Worm (Caenorhabditis elegans) whole organism, L4 larva: ENCODE data around the gene F35F10.6.
A peak's percentile ranks its signal among the peaks of the same experiment; 100 is the strongest.

Experiments used
- Y5F2A.4 ChIP-seq: fragments of 200-800 bp; sonication (Bioruptor generic); optimal IDR thresholded peaks from 2 replicates; lab custom pipeline; 2018; ENCODE audit warnings: mild to moderate bottlenecking, missing genetic modification characterization, missing compliant biosample characterization
- ZK337.2 ChIP-seq: fragments of 200-800 bp; sonication (Bioruptor generic); IDR thresholded peaks from 2 replicates; pipeline ENCODE4 v1.3.6; 2022; ENCODE audit warnings: missing genetic modification reagents, missing genetic modification characterization, missing compliant biosample characterization
- ZK546.5 ChIP-seq, 2 experiments: sonication (generic microtip); optimal IDR thresholded peaks; 2 replicates each; lab custom pipeline; 2017; ENCODE audit warnings: missing biosample characterization in 2 of 2, missing genetic modification characterization in 2 of 2
- aha-1 ChIP-seq: fragments of 150-350 bp; peaks from one replicate; lab custom pipeline; 2014; ENCODE audit warnings: missing biosample characterization, missing genetic modification characterization
- aly-2 ChIP-seq: sonication (generic microtip); optimal IDR thresholded peaks from 2 replicates; lab custom pipeline; 2018; ENCODE audit warnings: missing biosample characterization, missing genetic modification characterization
- ama-1 ChIP-seq: fragments of 150-350 bp; optimal IDR thresholded peaks from 2 replicates; lab custom pipeline; 2014; ENCODE audit warnings: inconsistent platforms, mixed read lengths
- ceh-20 ChIP-seq: fragments of 200-800 bp; sonication (Bioruptor generic); IDR thresholded peaks from 2 replicates; pipeline ENCODE4 v1.3.6; 2022; ENCODE audit warnings: missing genetic modification reagents, missing genetic modification characterization, missing compliant biosample characterization
- daf-12 ChIP-seq: fragments of 150-350 bp; optimal IDR thresholded peaks from 2 replicates; lab custom pipeline; 2014; ENCODE audit warnings: missing biosample characterization, missing genetic modification reagents, missing genetic modification characterization
- daf-16 ChIP-seq, 3 experiments: sonication (generic microtip); optimal IDR thresholded peaks; 2 replicates each; lab custom pipeline; 2016 to 2017; ENCODE audit warnings: missing genetic modification characterization in 3 of 3, missing genetic modification reagents in 3 of 3, mild to moderate bottlenecking in 2 of 3, missing compliant biosample characterization in 2 of 3, missing biosample characterization in 1 of 3, moderate library complexity in 1 of 3
- dmd-6 ChIP-seq: fragments of 200-800 bp; sonication (Bioruptor generic); IDR thresholded peaks from 2 replicates; pipeline ENCODE4 v1.3.6; 2022; ENCODE audit warnings: missing genetic modification reagents, missing genetic modification characterization, missing compliant biosample characterization
- dmd-8 ChIP-seq: fragments of 200-800 bp; sonication (Bioruptor generic); IDR thresholded peaks from 2 replicates; pipeline ENCODE4 v1.3.6; 2022; ENCODE audit warnings: missing genetic modification characterization, missing compliant biosample characterization
- dmd-9 ChIP-seq: fragments of 200-800 bp; sonication (Bioruptor generic); IDR thresholded peaks from 2 replicates; pipeline ENCODE4 v1.3.6; 2022; ENCODE audit warnings: missing genetic modification reagents, missing genetic modification characterization, missing compliant biosample characterization
- dpl-1 ChIP-seq: fragments of 150-350 bp; optimal IDR thresholded peaks from 2 replicates; lab custom pipeline; 2014; ENCODE audit warnings: missing biosample characterization, missing genetic modification reagents, missing genetic modification characterization
- fkh-10 ChIP-seq: fragments of 150-350 bp; optimal IDR thresholded peaks from 2 replicates; lab custom pipeline; 2014; ENCODE audit warnings: missing biosample characterization, missing genetic modification reagents, missing genetic modification characterization
- hlh-11 ChIP-seq: fragments of 200-800 bp; sonication (Bioruptor generic); optimal IDR thresholded peaks from 2 replicates; lab custom pipeline; 2018; ENCODE audit warnings: mild to moderate bottlenecking, missing genetic modification characterization, missing compliant biosample characterization
- hlh-30 ChIP-seq: sonication (generic microtip); optimal IDR thresholded peaks from 2 replicates; lab custom pipeline; 2017; ENCODE audit warnings: antibody characterized with exemption, mild to moderate bottlenecking, missing genetic modification characterization, missing compliant biosample characterization; ENCODE audit not compliant: insufficient read depth
- lin-29 ChIP-seq: fragments of 200-800 bp; sonication (Bioruptor generic); IDR thresholded peaks from 2 replicates; pipeline ENCODE4 v1.3.6; 2022; ENCODE audit warnings: missing genetic modification reagents, missing genetic modification characterization, missing compliant biosample characterization
- lin-39 ChIP-seq: fragments of 150-350 bp; optimal IDR thresholded peaks from 2 replicates; lab custom pipeline; 2014; ENCODE audit warnings: missing biosample characterization, missing genetic modification reagents, missing genetic modification characterization
- lir-3 ChIP-seq: sonication (generic microtip); optimal IDR thresholded peaks from 2 replicates; lab custom pipeline; 2016; ENCODE audit warnings: mild to moderate bottlenecking, missing genetic modification characterization, missing compliant biosample characterization
- mep-1 ChIP-seq: fragments of 150-350 bp; sonication (generic microtip); optimal IDR thresholded peaks from 3 replicates; lab custom pipeline; 2014; ENCODE audit warnings: missing biosample characterization, missing genetic modification characterization
- mes-2 ChIP-seq: sonication (generic microtip); optimal IDR thresholded peaks from 2 replicates; lab custom pipeline; 2016; ENCODE audit warnings: missing genotype, mild to moderate bottlenecking, missing genetic modification characterization, missing compliant biosample characterization; ENCODE audit not compliant: poor library complexity, severe bottlenecking
- mxl-2 ChIP-seq: fragments of 200-800 bp; sonication (Bioruptor generic); conservative IDR thresholded peaks from 2 replicates; pipeline ENCODE4 v1.3.6; 2022; ENCODE audit warnings: missing genetic modification reagents, missing genetic modification characterization, missing compliant biosample characterization
- mxl-3 ChIP-seq: fragments of 200-800 bp; sonication (Bioruptor generic); optimal IDR thresholded peaks from 2 replicates; lab custom pipeline; 2018; ENCODE audit warnings: mild to moderate bottlenecking, missing genetic modification characterization, missing compliant biosample characterization
- nhr-10 ChIP-seq: fragments of 150-350 bp; optimal IDR thresholded peaks from 2 replicates; lab custom pipeline; 2014; ENCODE audit warnings: missing biosample characterization, missing genetic modification characterization
- nhr-102 ChIP-seq: sonication (generic microtip); optimal IDR thresholded peaks from 2 replicates; lab custom pipeline; 2016; ENCODE audit warnings: mild to moderate bottlenecking, missing genetic modification characterization, moderate library complexity, missing compliant biosample characterization
- nhr-11 ChIP-seq: fragments of 150-350 bp; optimal IDR thresholded peaks from 2 replicates; lab custom pipeline; 2014; ENCODE audit warnings: missing biosample characterization, missing genetic modification characterization
- pha-4 ChIP-seq, 2 experiments: fragments of 150-350 bp in 1 of 2; fragments of 200-800 bp in 1 of 2; sonication (Bioruptor generic) in 1 of 2; IDR thresholded peaks in 1 of 2; optimal IDR thresholded peaks in 1 of 2; 2 replicates each; pipeline versions ENCODE4 v1.3.6 to Lab custom; 2014 to 2022; ENCODE audit warnings: missing genetic modification characterization in 2 of 2, missing genetic modification reagents in 2 of 2, missing biosample characterization in 1 of 2, missing compliant biosample characterization in 1 of 2
- sdz-12 ChIP-seq: fragments of 200-800 bp; sonication (Bioruptor generic); optimal IDR thresholded peaks from 2 replicates; lab custom pipeline; 2018; ENCODE audit warnings: mild to moderate bottlenecking, missing genetic modification characterization, missing compliant biosample characterization
- unc-62 ChIP-seq, 3 experiments: fragments of 150-350 bp in 1 of 3; sonication (generic microtip); optimal IDR thresholded peaks in 2 of 3; peaks in 1 of 3; 1 replicate in 1 of 3; 2 replicates in 2 of 3; lab custom pipeline; 2014 to 2017; ENCODE audit warnings: missing biosample characterization in 3 of 3, missing genetic modification characterization in 3 of 3, missing genetic modification reagents in 3 of 3, missing genotype in 1 of 3
- zfp-3 ChIP-seq: fragments of 200-800 bp; sonication (Bioruptor generic); conservative IDR thresholded peaks from 2 replicates; pipeline ENCODE4 v1.3.6; 2022; ENCODE audit warnings: missing genetic modification reagents, missing genetic modification characterization, missing compliant biosample characterization
- zip-11 ChIP-seq: fragments of 200-800 bp; sonication (Bioruptor generic); IDR thresholded peaks from 2 replicates; pipeline ENCODE4 v1.3.6; 2022; ENCODE audit warnings: missing genetic modification characterization, missing compliant biosample characterization

F35F10.6 gene

DNA sequence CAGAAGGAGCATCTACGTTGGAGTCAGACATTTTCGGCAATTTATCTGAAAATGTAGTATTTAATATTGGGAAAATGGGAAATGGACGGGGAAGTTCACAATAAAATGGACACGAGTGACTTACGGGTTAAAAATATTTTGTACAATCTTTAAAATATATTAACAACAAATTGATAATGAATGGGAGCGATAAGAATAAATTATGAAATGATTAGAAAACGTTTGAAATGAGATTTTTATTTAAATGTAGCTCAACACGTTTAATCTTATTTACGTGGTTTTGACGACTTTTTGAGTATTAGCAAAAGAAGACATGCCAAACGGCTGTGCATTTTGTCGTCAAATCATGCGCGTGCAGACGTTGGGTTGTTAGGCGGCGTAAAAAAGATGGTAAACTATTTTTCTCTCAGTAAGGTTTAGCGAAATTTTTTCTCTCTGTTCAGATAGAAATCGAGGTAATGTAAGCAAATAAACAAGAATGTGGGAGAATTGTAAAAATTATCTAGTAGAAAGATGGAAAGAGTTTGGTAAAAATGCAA is 11.0 kb downstream of the F35F10.6 start, which contains the start of gene fbxa-64:
TSS of gene fbxa-64 (minus strand) at position 51 of the 539 bp plus-strand sequence.
- TF ChIP-seq dpl-1 (peak; percentile 7), fkh-10 (GFP tag; lab: Kevin White, UChicago) (no peak), ZK546.5 (tag; optimal IDR thresholded peaks at IDR 0.05; lab: Kevin White, UChicago) (no peak), pha-4 (GFP tag; IDR thresholded peaks at IDR 0.05; lab: Robert Waterston, UW) (no peak), pha-4 (tag; optimal IDR thresholded peaks at IDR 0.05; lab: Kevin White, UChicago) (no peak), nhr-10 (tag; lab: Kevin White, UChicago) (no peak), lir-3 (tag; lab: Kevin White, UChicago) (no peak), Y5F2A.4 (GFP tag; lab: Kevin White, UChicago) (no peak), zfp-3 (GFP tag; lab: Robert Waterston, UW) (no peak), unc-62 (GFP tag; optimal IDR thresholded peaks at IDR 0.05 in 1 of 2; lab: Kevin White, UChicago) (peak in 1 of 2 experiments; percentile 8), unc-62 (tag; optimal IDR thresholded peaks at IDR 0.05; lab: Kevin White, UChicago) (no peak), nhr-102 (tag; lab: Kevin White, UChicago) (no peak), ZK337.2 (GFP tag; lab: Robert Waterston, UW) (no peak), mes-2 (tag; lab: Kevin White, UChicago) (peak; percentile 50), ama-1 (no peak), lin-29 (GFP tag; lab: Robert Waterston, UW) (no peak)

DNA sequence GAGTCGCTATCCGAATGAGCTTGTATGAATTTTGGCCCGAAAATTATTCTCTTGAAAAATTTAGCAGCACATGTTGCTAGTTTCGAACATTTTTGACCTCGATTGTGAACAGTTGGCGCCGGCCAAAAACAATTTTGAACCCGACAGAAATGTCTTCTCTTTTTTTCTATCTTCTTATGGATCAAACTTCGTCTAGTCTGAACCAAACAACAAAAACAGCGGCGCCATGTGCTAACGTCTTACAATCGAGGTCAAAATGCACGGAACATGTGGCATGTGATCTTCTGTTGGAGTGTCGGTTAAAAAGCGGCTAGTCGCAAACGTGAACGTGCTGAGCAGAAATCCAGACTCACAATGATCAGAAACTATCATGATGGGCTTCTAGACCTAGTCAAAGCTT is 13.0 kb downstream of the F35F10.6 start:
- no peak for TF ChIP-seq zip-11 (GFP tag; lab: Robert Waterston, UW)
- TF ChIP-seq daf-16 (GFP tag; optimal IDR thresholded peaks at IDR 0.05; lab: Kevin White, UChicago) = peak in 1 of 2 experiments; percentile 90
- no peak for TF ChIP-seq daf-16 (tag; optimal IDR thresholded peaks at IDR 0.05; lab: Kevin White, UChicago)
- 0 out of 2 replicates have a peak, but pooled peaks have one; percentile 26 for TF ChIP-seq ceh-20 (GFP tag; lab: Robert Waterston, UW)
- TF ChIP-seq mxl-3 (GFP tag; lab: Kevin White, UChicago) = peak; percentile 49
- TF ChIP-seq unc-62 (GFP tag; optimal IDR thresholded peaks at IDR 0.05 in 1 of 2; lab: Kevin White, UChicago) = peak in 1 of 2 experiments; percentile 80
- no peak for TF ChIP-seq unc-62 (tag; optimal IDR thresholded peaks at IDR 0.05; lab: Kevin White, UChicago)
- TF ChIP-seq nhr-11 (tag; lab: Kevin White, UChicago) = peak; percentile 15
- TF ChIP-seq dmd-6 (GFP tag; lab: Robert Waterston, UW) = peak; percentile 56
- TF ChIP-seq nhr-102 (tag; lab: Kevin White, UChicago) = no peak
- peak; percentile 70 for TF ChIP-seq hlh-11
- no peak for TF ChIP-seq daf-12 (tag; lab: Kevin White, UChicago)
- TF ChIP-seq ama-1 = no peak
- peak; percentile 16 for TF ChIP-seq hlh-30 (tag; lab: Kevin White, UChicago)

DNA sequence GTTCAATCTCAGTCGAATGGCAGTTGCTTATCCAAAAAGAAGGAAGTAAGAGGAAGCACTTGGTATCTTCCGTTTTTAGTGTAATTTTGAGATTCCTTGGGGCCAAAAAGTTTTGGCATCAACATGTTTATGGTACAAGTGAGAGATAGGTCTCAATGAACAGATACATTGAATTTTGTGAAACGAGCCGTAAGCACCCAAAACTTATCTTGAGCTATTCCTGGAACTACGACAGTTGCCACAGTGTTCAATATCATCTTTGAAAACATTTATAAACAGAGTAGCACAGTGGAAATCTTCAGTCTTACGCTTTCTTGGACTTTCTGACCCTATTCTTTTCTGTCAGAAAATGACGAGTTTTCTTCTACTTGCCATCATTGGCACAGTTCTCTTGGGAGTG is 14.1 kb downstream of the F35F10.6 start, which contains the start of gene T28A11.3:
TSS of gene T28A11.3 (plus strand) at position 301 of the 400 bp plus-strand sequence.
- TF ChIP-seq aly-2 (no peak), daf-16 (GFP tag; optimal IDR thresholded peaks at IDR 0.05; lab: Kevin White, UChicago) (peak in 1 of 2 experiments; percentile 32), daf-16 (tag; optimal IDR thresholded peaks at IDR 0.05; lab: Kevin White, UChicago) (no peak), mep-1 (no peak)
- TF ChIP-seq, all 104 proteins: peak for 1

DNA sequence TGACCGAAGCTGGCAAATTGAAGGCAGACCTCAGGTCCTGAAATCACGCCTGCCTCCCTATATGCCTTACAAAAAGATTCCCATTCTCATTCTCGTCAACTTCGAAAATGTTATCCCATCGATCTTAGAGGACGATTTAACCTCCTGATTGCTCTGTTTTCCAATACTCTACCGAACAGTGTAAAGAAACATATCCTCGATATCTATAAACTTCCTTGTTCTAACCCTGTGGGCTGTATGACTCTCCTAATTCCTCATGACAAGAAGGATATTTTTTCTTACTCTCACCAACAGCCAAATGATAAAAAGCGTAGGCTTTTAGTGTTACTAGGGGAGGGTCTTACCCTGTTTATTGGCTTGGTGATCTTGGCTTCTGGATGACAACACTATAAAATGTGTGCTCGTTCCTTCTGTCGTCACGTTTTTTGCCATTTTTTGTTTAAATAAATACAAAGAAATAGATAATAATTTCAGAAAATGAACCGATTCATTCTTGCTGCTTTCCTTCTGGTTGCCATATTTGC is 15.5 kb downstream of the F35F10.6 start, which contains the start of gene T28A11.4:
TSS of gene T28A11.4 (plus strand) at position 474 of the 524 bp plus-strand sequence.
- TF ChIP-seq dmd-9 = no peak
- TF ChIP-seq dmd-8 (GFP tag; lab: Robert Waterston, UW) = no peak
- peak; percentile 68 for TF ChIP-seq aha-1
- TF ChIP-seq mxl-2 (GFP tag; lab: Robert Waterston, UW) = no peak
- TF ChIP-seq unc-62 (GFP tag; optimal IDR thresholded peaks at IDR 0.05 in 1 of 2; lab: Kevin White, UChicago) = peak in 1 of 2 experiments; percentile 55
- TF ChIP-seq unc-62 (tag; optimal IDR thresholded peaks at IDR 0.05; lab: Kevin White, UChicago) = no peak
- TF ChIP-seq sdz-12 (GFP tag; lab: Kevin White, UChicago) = no peak
- no peak for TF ChIP-seq ZK546.5 (tag; optimal IDR thresholded peaks at IDR 0.05; lab: Kevin White, UChicago)
- TF ChIP-seq lin-39 (tag; lab: Kevin White, UChicago) = no peak
